Worm (Caenorhabditis elegans) whole organism, L4 larva: ENCODE results near the gene grl-20.

Experiments used
- F10B5.3 ChIP-seq: sonication (generic microtip); optimal IDR thresholded peaks from 2 replicates; lab custom pipeline; 2016; ENCODE audit warnings: mild to moderate bottlenecking, missing genetic modification characterization, missing compliant biosample characterization
- ceh-44 ChIP-seq: fragments of 200-800 bp; sonication (Bioruptor generic); IDR thresholded peaks from 2 replicates; pipeline ENCODE4 v1.3.6; 2022; ENCODE audit warnings: missing genetic modification reagents, missing genetic modification characterization, missing compliant biosample characterization
- ceh-82 ChIP-seq: sonication (generic microtip); optimal IDR thresholded peaks from 2 replicates; lab custom pipeline; 2017; ENCODE audit warnings: missing biosample characterization, missing genetic modification characterization
- lin-39 ChIP-seq: fragments of 150-350 bp; optimal IDR thresholded peaks from 2 replicates; lab custom pipeline; 2014; ENCODE audit warnings: missing biosample characterization, missing genetic modification reagents, missing genetic modification characterization
- lsy-2 ChIP-seq, 2 experiments: fragments of 150-350 bp in 1 of 2; sonication (generic microtip) in 1 of 2; optimal IDR thresholded peaks; 2 replicates each; lab custom pipeline; 2014 to 2017; ENCODE audit warnings: missing biosample characterization in 2 of 2, missing genetic modification characterization in 2 of 2
- mep-1 ChIP-seq: fragments of 150-350 bp; sonication (generic microtip); optimal IDR thresholded peaks from 3 replicates; lab custom pipeline; 2014; ENCODE audit warnings: missing biosample characterization, missing genetic modification characterization
- nhr-11 ChIP-seq: fragments of 150-350 bp; optimal IDR thresholded peaks from 2 replicates; lab custom pipeline; 2014; ENCODE audit warnings: missing biosample characterization, missing genetic modification characterization
- nhr-237 ChIP-seq: sonication (generic microtip); optimal IDR thresholded peaks from 2 replicates; lab custom pipeline; 2017; ENCODE audit warnings: missing biosample characterization, missing genetic modification characterization
- snpc-4 ChIP-seq: fragments of 150-350 bp; optimal IDR thresholded peaks from 2 replicates; lab custom pipeline; 2014; ENCODE audit warnings: missing biosample characterization, missing genetic modification characterization

ce11 chrIV:2149247-2149756 lies 20.6 kb upstream of the grl-20 start, which contains the start of gene C54E4.5:
- TF ChIP-seq ceh-44 (GFP tag; lab: Robert Waterston, UW) (no peak), lin-39 (tag; lab: Kevin White, UChicago) (no peak), nhr-11 (tag; lab: Kevin White, UChicago) (no peak), mep-1 (tag; lab: Kevin White, UChicago) (no peak), lsy-2 (tag; optimal IDR thresholded peaks at IDR 0.05; lab: Kevin White, UChicago) (no peak), nhr-237 (tag; lab: Kevin White, UChicago) (no peak), F10B5.3 (tag; lab: Kevin White, UChicago) (no peak), snpc-4 (tag; lab: Kevin White, UChicago) (no peak), ceh-82 (no peak)
